Fruit fly (Drosophila melanogaster): ENCODE data around the gene CG31915.

CG31915 gene

DNA sequence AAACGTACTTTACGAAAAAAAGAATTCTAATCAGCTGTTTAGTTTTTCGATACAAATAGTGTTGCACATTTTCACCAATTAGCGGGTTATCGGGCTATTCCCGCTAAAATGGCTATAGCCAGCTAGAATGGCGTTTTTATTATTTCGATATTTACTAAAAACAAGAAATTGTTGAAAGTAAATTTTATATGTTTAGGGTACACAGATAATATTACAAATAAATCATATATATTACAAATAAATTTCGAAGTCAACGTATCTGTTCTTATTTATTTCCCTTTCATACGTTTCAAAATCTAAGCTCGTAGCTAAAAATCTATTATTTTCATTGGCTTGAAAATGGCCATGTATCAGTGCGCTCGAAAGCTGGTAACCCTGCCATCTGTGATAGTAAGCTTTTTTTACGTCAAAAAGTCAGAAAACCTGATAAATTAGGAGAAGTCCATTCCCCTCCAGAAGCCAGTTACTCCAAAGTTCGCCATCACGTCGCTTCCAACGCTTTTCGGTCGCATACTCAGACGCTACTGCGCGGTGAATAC is 8.0 kb upstream of the CG31915 start, which contains the start of the genes CG7382 and cl (continued):
- TF ChIP-seq CG17186 (GFP tag; optimal IDR thresholded peaks at IDR 0.05) (peak; percentile 20), Sox102F (GFP tag; optimal IDR thresholded peaks at IDR 0.05) (no peak), Bteb2 (GFP tag; optimal IDR thresholded peaks at IDR 0.05) (no peak), CG13775 (GFP tag; optimal IDR thresholded peaks at IDR 0.05) (peak; percentile 47), CG7963 (GFP tag; IDR thresholded peaks at IDR 0.05; ENCODE audit: partially characterized antibody) (no peak), Usf (GFP tag; optimal IDR thresholded peaks at IDR 0.05) (no peak), CG18599 (GFP tag; optimal IDR thresholded peaks at IDR 0.05) (peak; percentile 36), ems (GFP tag; optimal IDR thresholded peaks at IDR 0.05) (no peak), gcm (GFP tag; optimal IDR thresholded peaks at IDR 0.05) (no peak), vfl (GFP tag; optimal IDR thresholded peaks at IDR 0.05) (no peak), Bgb (GFP tag; IDR thresholded peaks at IDR 0.05; ENCODE audit: partially characterized antibody) (no peak; the same call in 1 of the 2 replicates), lola (GFP tag; optimal IDR thresholded peaks at IDR 0.05) (peak in 1 of 3 experiments; percentile 54), CG2129 (GFP tag; IDR thresholded peaks at IDR 0.05; ENCODE audit: partially characterized antibody) (no peak), CG4404 (GFP tag; IDR thresholded peaks at IDR 0.05) (peak; percentile 20; the same call in 1 of the 2 replicates), CG33213 (GFP tag; optimal IDR thresholded peaks at IDR 0.05) (no peak), maf-S (GFP tag; optimal IDR thresholded peaks at IDR 0.05) (no peak), GATAe (GFP tag; conservative IDR thresholded peaks at IDR 0.05) (no peak), tin (GFP tag; optimal IDR thresholded peaks at IDR 0.05) (peak; percentile 45), CG3407 (GFP tag; optimal IDR thresholded peaks at IDR 0.05) (no peak), al (GFP tag; IDR thresholded peaks at IDR 0.05) (no peak), eyg (GFP tag; optimal IDR thresholded peaks at IDR 0.05) (no peak), CG31224 (GFP tag; IDR thresholded peaks at IDR 0.05) (no peak), gt (GFP tag; IDR thresholded peaks at IDR 0.05) (no peak), otp (GFP tag; IDR thresholded peaks at IDR 0.05) (no peak), CG30020 (tag; optimal IDR thresholded peaks at IDR 0.05) (peak; percentile 42), dm (GFP tag; optimal IDR thresholded peaks at IDR 0.05) (no peak), CG32767 (GFP tag; IDR thresholded peaks at IDR 0.05) (no peak), salm (tag; optimal IDR thresholded peaks at IDR 0.05) (no peak), CG13287 (GFP tag; IDR thresholded peaks at IDR 0.05; ENCODE audit: partially characterized antibody) (no peak), TFAM (GFP tag; optimal IDR thresholded peaks at IDR 0.05) (no peak), CoRest (tag; optimal IDR thresholded peaks at IDR 0.05) (peak; percentile 76), Fer2 (tag; optimal IDR thresholded peaks at IDR 0.05) (peak; percentile 9), sens (GFP tag) (peak; percentile 46), corto (GFP tag; optimal IDR thresholded peaks at IDR 0.05) (no peak), Blimp-1 (GFP tag; optimal IDR thresholded peaks at IDR 0.05) (no peak), tio (GFP tag; optimal IDR thresholded peaks at IDR 0.05) (no peak), pan (optimal IDR thresholded peaks at IDR 0.05) (no peak), pan (GFP tag; optimal IDR thresholded peaks at IDR 0.05 in 1 of 2, IDR thresholded peaks at IDR 0.05 in 1 of 2) (peak in 1 of 2 experiments; percentile 18), chif (GFP tag; optimal IDR thresholded peaks at IDR 0.05) (no peak), Antp (GFP tag; optimal IDR thresholded peaks at IDR 0.05) (peak; percentile 9), CG4820 (GFP tag; optimal IDR thresholded peaks at IDR 0.05) (peak; percentile 33), grau (tag; optimal IDR thresholded peaks at IDR 0.05) (peak; percentile 66), da (GFP tag; optimal IDR thresholded peaks at IDR 0.05) (no peak), h (optimal IDR thresholded peaks at IDR 0.05) (no peak), CG2889 (GFP tag; IDR thresholded peaks at IDR 0.05) (no peak), CG12769 (tag; optimal IDR thresholded peaks at IDR 0.05) (no peak), D (optimal IDR thresholded peaks at IDR 0.05) (no peak), D (GFP tag; optimal IDR thresholded peaks at IDR 0.05) (no peak), cas (GFP tag; IDR thresholded peaks at IDR 0.05) (no peak), Atf3 (GFP tag; optimal IDR thresholded peaks at IDR 0.05) (no peak), Hmx (GFP tag; optimal IDR thresholded peaks at IDR 0.05) (no peak), fru (optimal IDR thresholded peaks at IDR 0.05) (no peak)
